Worm (Caenorhabditis elegans) whole organism, late embryonic: ENCODE measurements around the gene Y27F2A.11.

Source experiments
- C08G9.2 ChIP-seq: sonication (generic microtip); optimal IDR thresholded peaks from 2 replicates; lab custom pipeline; 2016; ENCODE audit warnings: mild to moderate bottlenecking, missing genetic modification characterization, moderate library complexity, missing compliant biosample characterization
- F13H6.1 ChIP-seq: sonication (generic microtip); optimal IDR thresholded peaks from 2 replicates; lab custom pipeline; 2016; ENCODE audit warnings: missing genetic modification characterization, missing compliant biosample characterization
- K02D7.2 ChIP-seq: sonication (generic microtip); optimal IDR thresholded peaks from 2 replicates; lab custom pipeline; 2017; ENCODE audit warnings: mild to moderate bottlenecking, missing genetic modification characterization, missing compliant biosample characterization
- K09A11.1 ChIP-seq: sonication (generic microtip); optimal IDR thresholded peaks from 2 replicates; lab custom pipeline; 2017; ENCODE audit warnings: antibody characterized with exemption, mild to moderate bottlenecking, missing genetic modification characterization, missing compliant biosample characterization; ENCODE audit not compliant: insufficient read depth
- T23F11.4 ChIP-seq: fragments of 200-800 bp; sonication (Bioruptor generic); optimal IDR thresholded peaks from 2 replicates; lab custom pipeline; 2018; ENCODE audit warnings: mild to moderate bottlenecking, missing genetic modification characterization, missing compliant biosample characterization
- Y22D7AL.16 ChIP-seq: sonication (generic microtip); optimal IDR thresholded peaks from 2 replicates; lab custom pipeline; 2016; ENCODE audit warnings: missing genetic modification characterization, missing compliant biosample characterization
- ahr-1 ChIP-seq: sonication (generic microtip); optimal IDR thresholded peaks from 2 replicates; lab custom pipeline; 2016; ENCODE audit warnings: missing genetic modification characterization, missing compliant biosample characterization
- ama-1 ChIP-seq: fragments of 150-350 bp; optimal IDR thresholded peaks from 2 replicates; lab custom pipeline; 2014
- ceh-18 ChIP-seq: sonication (generic microtip); optimal IDR thresholded peaks from 2 replicates; lab custom pipeline; 2016; ENCODE audit warnings: missing genetic modification characterization, missing compliant biosample characterization
- ceh-19 ChIP-seq: fragments of 200-800 bp; sonication (Bioruptor generic); optimal IDR thresholded peaks from 2 replicates; lab custom pipeline; 2018; ENCODE audit warnings: mild to moderate bottlenecking, missing genetic modification characterization, missing compliant biosample characterization
- ceh-24 ChIP-seq: sonication (generic microtip); optimal IDR thresholded peaks from 2 replicates; lab custom pipeline; 2016; ENCODE audit warnings: mild to moderate bottlenecking, missing genetic modification characterization, missing compliant biosample characterization
- ceh-30 ChIP-seq: fragments of 150-350 bp; optimal IDR thresholded peaks from 2 replicates; lab custom pipeline; 2014; ENCODE audit warnings: missing biosample characterization, missing genetic modification characterization
- ceh-48 ChIP-seq: sonication (generic microtip); optimal IDR thresholded peaks from 2 replicates; lab custom pipeline; 2016; ENCODE audit warnings: missing genetic modification characterization, inconsistent platforms, missing compliant biosample characterization
- ceh-9 ChIP-seq: sonication (generic microtip); optimal IDR thresholded peaks from 2 replicates; lab custom pipeline; 2016; ENCODE audit warnings: mild to moderate bottlenecking, missing genetic modification characterization, inconsistent platforms, missing compliant biosample characterization
- dmd-4 ChIP-seq: sonication (generic microtip); optimal IDR thresholded peaks from 2 replicates; lab custom pipeline; 2016; ENCODE audit warnings: borderline replicate concordance, missing genetic modification characterization, missing compliant biosample characterization
- ets-4 ChIP-seq: sonication (generic microtip); optimal IDR thresholded peaks from 2 replicates; lab custom pipeline; 2016; ENCODE audit warnings: missing genetic modification characterization, missing compliant biosample characterization
- eyg-1 ChIP-seq: sonication (generic microtip); optimal IDR thresholded peaks from 2 replicates; lab custom pipeline; 2016; ENCODE audit warnings: missing genotype, missing genetic modification characterization, missing compliant biosample characterization
- fax-1 ChIP-seq: sonication (generic microtip); optimal IDR thresholded peaks from 2 replicates; lab custom pipeline; 2016; ENCODE audit warnings: missing genotype, missing genetic modification characterization, missing compliant biosample characterization
- hlh-13 ChIP-seq: fragments of 200-800 bp; sonication (Bioruptor generic); optimal IDR thresholded peaks from 2 replicates; lab custom pipeline; 2018; ENCODE audit warnings: mild to moderate bottlenecking, missing genetic modification characterization, missing compliant biosample characterization
- hlh-15 ChIP-seq: sonication (generic microtip); optimal IDR thresholded peaks from 2 replicates; lab custom pipeline; 2016; ENCODE audit warnings: missing genetic modification characterization, missing compliant biosample characterization
- hlh-8 ChIP-seq: sonication (generic microtip); optimal IDR thresholded peaks from 2 replicates; lab custom pipeline; 2016; ENCODE audit warnings: missing genotype, missing genetic modification characterization, missing compliant biosample characterization
- lim-6 ChIP-seq: sonication (generic microtip); optimal IDR thresholded peaks from 2 replicates; lab custom pipeline; 2016; ENCODE audit warnings: missing genetic modification characterization, missing compliant biosample characterization
- madf-2 ChIP-seq: sonication (generic microtip); optimal IDR thresholded peaks from 2 replicates; lab custom pipeline; 2017; ENCODE audit warnings: missing genetic modification characterization, missing compliant biosample characterization
- mec-3 ChIP-seq: sonication (generic microtip); optimal IDR thresholded peaks from 2 replicates; lab custom pipeline; 2016; ENCODE audit warnings: borderline replicate concordance, missing genetic modification characterization, missing compliant biosample characterization
- nhr-11 ChIP-seq: fragments of 150-350 bp; optimal IDR thresholded peaks from 2 replicates; lab custom pipeline; 2014; ENCODE audit warnings: missing biosample characterization, missing genetic modification characterization
- odd-2 ChIP-seq: sonication (generic microtip); optimal IDR thresholded peaks from 2 replicates; lab custom pipeline; 2017; ENCODE audit warnings: antibody characterized with exemption, mild to moderate bottlenecking, missing genetic modification characterization, missing compliant biosample characterization
- pag-3 ChIP-seq: sonication (generic microtip); optimal IDR thresholded peaks from 2 replicates; lab custom pipeline; 2016; ENCODE audit warnings: missing compliant biosample characterization, missing genetic modification characterization, borderline replicate concordance
- pqm-1 ChIP-seq: sonication (generic microtip); optimal IDR thresholded peaks from 2 replicates; lab custom pipeline; 2016; ENCODE audit warnings: missing genetic modification characterization, missing compliant biosample characterization
- ref-2 ChIP-seq: sonication (generic microtip); optimal IDR thresholded peaks from 2 replicates; lab custom pipeline; 2016; ENCODE audit warnings: missing genetic modification characterization, missing compliant biosample characterization
- rnt-1 ChIP-seq: sonication (generic microtip); optimal IDR thresholded peaks from 2 replicates; lab custom pipeline; 2016; ENCODE audit warnings: missing genetic modification characterization, missing compliant biosample characterization
- sox-4 ChIP-seq: sonication (generic microtip); optimal IDR thresholded peaks from 2 replicates; lab custom pipeline; 2017; ENCODE audit warnings: mild to moderate bottlenecking, missing genetic modification characterization, inconsistent platforms, missing compliant biosample characterization
- syd-9 ChIP-seq: sonication (generic microtip); optimal IDR thresholded peaks from 2 replicates; lab custom pipeline; 2016; ENCODE audit warnings: mild to moderate bottlenecking, missing genetic modification characterization, moderate library complexity, missing compliant biosample characterization
- tbx-7 ChIP-seq: sonication (generic microtip); optimal IDR thresholded peaks from 2 replicates; lab custom pipeline; 2016; ENCODE audit warnings: missing genotype, missing genetic modification characterization, missing compliant biosample characterization
- unc-3 ChIP-seq, 2 experiments: fragments of 200-800 bp in 1 of 2; sonication (Bioruptor generic) in 1 of 2; sonication (generic microtip) in 1 of 2; conservative IDR thresholded peaks in 1 of 2; optimal IDR thresholded peaks in 1 of 2; 2 replicates each; pipeline versions ENCODE4 v1.3.6 to Lab custom; 2016 to 2022; ENCODE audit warnings: missing compliant biosample characterization in 2 of 2, missing genetic modification characterization in 2 of 2, missing genetic modification reagents in 1 of 2
- unc-42 ChIP-seq: sonication (generic microtip); optimal IDR thresholded peaks from 2 replicates; lab custom pipeline; 2016; ENCODE audit warnings: missing genotype, missing genetic modification characterization, missing compliant biosample characterization
- unc-86 ChIP-seq: sonication (generic microtip); optimal IDR thresholded peaks from 2 replicates; lab custom pipeline; 2016; ENCODE audit warnings: missing genetic modification characterization, missing compliant biosample characterization
- ztf-16 ChIP-seq: sonication (generic microtip); optimal IDR thresholded peaks from 2 replicates; lab custom pipeline; 2017; ENCODE audit warnings: missing genetic modification characterization, missing compliant biosample characterization

The Y27F2A.11 gene

DNA sequence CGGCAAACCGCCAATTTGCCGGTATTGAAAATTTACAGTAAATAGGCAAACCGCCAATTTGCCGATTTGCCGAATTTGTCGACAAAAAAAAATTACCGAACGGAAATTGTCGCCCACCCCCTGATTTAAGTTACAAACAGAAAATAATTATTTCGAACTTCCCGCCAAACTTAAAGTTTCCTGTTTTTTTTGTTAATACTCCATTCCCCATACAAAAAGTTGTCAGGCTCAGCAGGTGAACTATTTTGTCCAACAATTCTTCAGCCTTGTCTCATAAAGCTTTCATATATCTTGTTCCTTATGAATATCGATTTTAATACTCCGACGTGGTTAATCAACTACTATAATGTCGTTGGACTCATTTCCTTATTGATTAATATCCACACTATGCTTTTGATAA is 14.3 kb downstream of the Y27F2A.11 start, which contains the start of gene sri-50:
TSS of gene sri-50 (plus strand) at position 301 of the 400 bp plus-strand sequence.
- TF ChIP-seq ceh-48 (tag; lab: Kevin White, UChicago) = no peak
- TF ChIP-seq pag-3 = no peak
- no peak for TF ChIP-seq T23F11.4 (GFP tag; lab: Kevin White, UChicago)
- no peak for TF ChIP-seq pqm-1 (tag; lab: Kevin White, UChicago)
- no peak for TF ChIP-seq dmd-4 (tag; lab: Kevin White, UChicago)

ce11 chrII:3206423-3206989 is 17.4 kb downstream of the Y27F2A.11 start, which contains the start of the genes ZC239.20 and ZC239.21:
ZC239.20 (minus strand) TSS chrII:3206523.
ZC239.21 (plus strand) TSS chrII:3206939.
- TF ChIP-seq lim-6 (tag; lab: Kevin White, UChicago) (no peak), dmd-4 (tag; lab: Kevin White, UChicago) (no peak), unc-42 (tag; lab: Kevin White, UChicago) (no peak), K09A11.1 (tag; lab: Kevin White, UChicago) (no peak), fax-1 (tag; lab: Kevin White, UChicago) (no peak), ref-2 (tag; lab: Kevin White, UChicago) (no peak), mec-3 (tag; lab: Kevin White, UChicago) (no peak), hlh-13 (no peak), C08G9.2 (tag; lab: Kevin White, UChicago) (no peak), rnt-1 (tag; lab: Kevin White, UChicago) (no peak), ahr-1 (tag; lab: Kevin White, UChicago) (no peak), ceh-24 (no peak), odd-2 (tag; lab: Kevin White, UChicago) (no peak), tbx-7 (tag; lab: Kevin White, UChicago) (no peak), madf-2 (tag; lab: Kevin White, UChicago) (no peak), F13H6.1 (no peak), ceh-30 (tag; lab: Kevin White, UChicago) (no peak), ceh-18 (tag; lab: Kevin White, UChicago) (no peak), Y22D7AL.16 (no peak)
- TF ChIP-seq, all 69 proteins: peak for 0

DNA sequence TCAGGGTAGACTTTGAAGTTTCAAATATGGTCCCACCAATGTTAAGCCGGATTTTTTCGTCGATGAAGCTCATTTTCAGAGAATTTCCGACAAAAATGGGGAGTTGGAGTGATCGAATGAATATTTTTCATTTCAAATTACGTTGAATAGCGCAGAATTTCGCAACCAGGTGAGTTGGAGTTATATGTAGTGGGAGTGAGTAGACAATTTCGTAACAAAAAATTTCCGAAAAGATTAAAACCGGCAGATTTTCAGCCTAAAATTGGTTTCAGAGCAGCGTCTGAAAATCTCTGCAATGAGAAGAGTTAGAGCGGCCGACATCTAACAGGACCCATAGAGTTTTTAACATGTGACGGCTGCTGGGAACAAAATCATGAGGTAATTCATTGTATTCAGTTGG is 19.5 kb downstream of the Y27F2A.11 start, which contains the start of gene sdz-35:
TSS of gene sdz-35 (minus strand) at position 101 of the 400 bp plus-strand sequence.
- no peak for TF ChIP-seq sox-4 (tag; lab: Kevin White, UChicago)

DNA sequence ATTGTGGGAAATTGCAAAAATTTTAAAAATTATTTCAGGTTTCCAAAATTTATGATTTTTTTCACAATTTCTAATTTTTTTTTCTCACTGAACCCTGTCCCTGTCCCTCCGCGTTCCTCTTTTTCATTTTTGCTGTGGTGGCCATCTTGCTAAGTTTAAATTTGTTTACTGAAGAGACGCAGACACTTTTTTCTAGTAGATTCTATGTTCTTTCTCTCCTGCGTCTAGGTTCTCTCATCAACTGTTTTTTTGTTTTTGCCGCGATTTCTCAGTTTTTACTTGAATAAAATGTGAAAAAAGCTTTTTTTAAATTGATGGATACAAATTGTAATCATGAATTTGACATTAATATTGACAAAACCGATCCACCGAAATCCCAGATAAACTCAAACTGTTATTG is 20.1 kb downstream of the Y27F2A.11 start, which contains the start of gene ZC239.6:
TSS of gene ZC239.6 (plus strand) at position 381 of the 400 bp plus-strand sequence.
- TF ChIP-seq ceh-48 (tag; lab: Kevin White, UChicago) (no peak), nhr-11 (tag; lab: Kevin White, UChicago) (no peak), ahr-1 (tag; lab: Kevin White, UChicago) (no peak), F13H6.1 (no peak)

- TF ChIP-seq eyg-1 (tag; lab: Kevin White, UChicago) = no peak
- no peak for TF ChIP-seq unc-86 (tag; lab: Kevin White, UChicago)
- no peak for TF ChIP-seq K09A11.1 (tag; lab: Kevin White, UChicago)
- no peak for TF ChIP-seq ceh-9 (tag; lab: Kevin White, UChicago)
- no peak for TF ChIP-seq ets-4
- no peak for TF ChIP-seq ama-1
Observed at ce11 chrII:3210365-3210764, 21.2 kb downstream of the Y27F2A.11 start, which contains the start of gene ZC239.5. ZC239.5 (plus strand) TSS chrII:3210665.

DNA sequence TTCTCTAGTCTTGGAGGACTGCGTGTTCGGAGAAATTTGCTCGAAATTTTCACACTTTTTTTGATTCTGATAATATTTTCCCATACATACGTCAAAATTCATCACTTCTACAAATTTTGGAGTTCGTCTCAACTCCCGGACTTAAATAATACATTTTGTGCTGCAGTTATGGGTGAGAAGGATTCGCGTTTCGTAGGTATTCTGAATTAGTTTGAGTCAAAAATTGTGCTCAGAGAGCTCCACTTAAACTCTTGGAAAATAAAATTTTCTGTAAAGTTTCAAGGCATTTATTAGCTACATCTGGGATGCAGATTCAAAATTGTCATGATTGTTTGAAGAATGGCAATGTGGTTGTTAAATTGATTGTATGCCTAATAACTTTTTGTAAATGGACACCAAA is 24.8 kb downstream of the Y27F2A.11 start, which contains the start of gene ZC239.4:
TSS of gene ZC239.4 (plus strand) at position 301 of the 400 bp plus-strand sequence.
- TF ChIP-seq dmd-4 (tag; lab: Kevin White, UChicago) (no peak), C08G9.2 (tag; lab: Kevin White, UChicago) (no peak), hlh-15 (tag; lab: Kevin White, UChicago) (no peak), syd-9 (tag; lab: Kevin White, UChicago) (no peak), ceh-19 (GFP tag; lab: Kevin White, UChicago) (no peak), eyg-1 (tag; lab: Kevin White, UChicago) (no peak), ceh-18 (tag; lab: Kevin White, UChicago) (no peak), ztf-16 (no peak), rnt-1 (tag; lab: Kevin White, UChicago) (no peak), K02D7.2 (no peak), unc-3 (GFP tag; conservative IDR thresholded peaks at IDR 0.05; lab: Robert Waterston, UW) (no peak), unc-3 (tag; optimal IDR thresholded peaks at IDR 0.05; lab: Kevin White, UChicago) (no peak), hlh-8 (tag; lab: Kevin White, UChicago) (no peak), odd-2 (tag; lab: Kevin White, UChicago) (no peak)
